Worm (Caenorhabditis elegans) whole organism, L2 larva: ENCODE results near the gene gpd-2.

Experiments used
- alr-1 ChIP-seq: fragments of 150-350 bp; optimal IDR thresholded peaks from 2 replicates; lab custom pipeline; 2014; ENCODE audit warnings: missing biosample characterization, missing genetic modification characterization
- ama-1 ChIP-seq: fragments of 150-350 bp; optimal IDR thresholded peaks from 2 replicates; lab custom pipeline; 2018; ENCODE audit warnings: inconsistent platforms
- egl-27 ChIP-seq: sonication (generic microtip); optimal IDR thresholded peaks from 3 replicates; lab custom pipeline; 2017; ENCODE audit warnings: missing biosample characterization, missing genetic modification reagents, missing genetic modification characterization
- elt-3 ChIP-seq: sonication (generic microtip); optimal IDR thresholded peaks from 2 replicates; lab custom pipeline; 2017; ENCODE audit warnings: missing biosample characterization, missing genetic modification characterization
- fos-1 ChIP-seq: fragments of 150-350 bp; optimal IDR thresholded peaks from 2 replicates; lab custom pipeline; 2014; ENCODE audit warnings: missing biosample characterization, missing genetic modification characterization
- gmeb-1 ChIP-seq: fragments of 150-350 bp; optimal IDR thresholded peaks from 2 replicates; lab custom pipeline; 2014; ENCODE audit warnings: missing biosample characterization, missing genetic modification characterization
- lsy-2 ChIP-seq, 2 experiments: fragments of 150-350 bp in 1 of 2; sonication (generic microtip) in 1 of 2; optimal IDR thresholded peaks; 2 replicates each; lab custom pipeline; 2014 to 2017; ENCODE audit warnings: missing biosample characterization in 2 of 2, missing genetic modification characterization in 2 of 2
- mab-5 ChIP-seq: fragments of 150-350 bp; optimal IDR thresholded peaks from 2 replicates; lab custom pipeline; 2014; ENCODE audit warnings: missing biosample characterization, missing genetic modification characterization
- nhr-6 ChIP-seq: fragments of 150-350 bp; optimal IDR thresholded peaks from 2 replicates; lab custom pipeline; 2014; ENCODE audit warnings: missing biosample characterization, missing genetic modification characterization
- nhr-77 ChIP-seq: fragments of 150-350 bp; optimal IDR thresholded peaks from 2 replicates; lab custom pipeline; 2014; ENCODE audit warnings: missing biosample characterization, missing genetic modification characterization
- snpc-4 ChIP-seq: fragments of 150-350 bp; optimal IDR thresholded peaks from 2 replicates; lab custom pipeline; 2014; ENCODE audit warnings: missing biosample characterization, missing genetic modification characterization
- unc-62 ChIP-seq: fragments of 150-350 bp; optimal IDR thresholded peaks from 2 replicates; lab custom pipeline; 2014; ENCODE audit warnings: missing biosample characterization, missing genetic modification reagents, missing genetic modification characterization
- ztf-4 ChIP-seq: fragments of 150-350 bp; optimal IDR thresholded peaks from 2 replicates; lab custom pipeline; 2014; ENCODE audit warnings: missing biosample characterization, missing genetic modification characterization

ce11 chrX:3102165-3102564 lies 12.3 kb downstream of the gpd-2 start, which contains the start of gene ztf-13:
- TF ChIP-seq nhr-77 (tag; lab: Kevin White, UChicago) (no peak), ztf-4 (tag; lab: Kevin White, UChicago) (no peak), nhr-6 (tag; lab: Kevin White, UChicago) (no peak), gmeb-1 (tag; lab: Kevin White, UChicago) (peak; percentile 6), mab-5 (tag; lab: Kevin White, UChicago) (no peak), unc-62 (GFP tag; lab: Kevin White, UChicago) (no peak), elt-3 (no peak), snpc-4 (tag; lab: Kevin White, UChicago) (no peak), ama-1 (lab: Kevin White, UChicago) (no peak), alr-1 (tag; lab: Kevin White, UChicago) (no peak), lsy-2 (tag; optimal IDR thresholded peaks at IDR 0.05; lab: Kevin White, UChicago) (peak in 1 of 2 experiments; percentile 41), fos-1 (peak; percentile 57), egl-27 (tag; lab: Kevin White, UChicago) (peak; percentile 52)
